Fruit fly (Drosophila melanogaster) S2 (cell line): ENCODE results near the gene CARPB.

ENCODE experiments used
- CG8478 ChIP-seq: fragments of >200 bp; optimal IDR thresholded peaks from 2 replicates; lab custom pipeline; 2018
- CTCF ChIP-seq, 2 experiments: fragments of >200 bp; optimal IDR thresholded peaks; 2 replicates each; lab custom pipeline; 2018

CARPB gene

dm6 chrX:9782923-9783322, at the start of gene CARPB:
TSS of gene CARPB (plus strand) at chrX:9783223.
- no peak for TF ChIP-seq CTCF (optimal IDR thresholded peaks at IDR 0.05; lab: Kevin White, UChicago)
- TF ChIP-seq CG8478 (lab: Kevin White, UChicago) = no peak

DNA sequence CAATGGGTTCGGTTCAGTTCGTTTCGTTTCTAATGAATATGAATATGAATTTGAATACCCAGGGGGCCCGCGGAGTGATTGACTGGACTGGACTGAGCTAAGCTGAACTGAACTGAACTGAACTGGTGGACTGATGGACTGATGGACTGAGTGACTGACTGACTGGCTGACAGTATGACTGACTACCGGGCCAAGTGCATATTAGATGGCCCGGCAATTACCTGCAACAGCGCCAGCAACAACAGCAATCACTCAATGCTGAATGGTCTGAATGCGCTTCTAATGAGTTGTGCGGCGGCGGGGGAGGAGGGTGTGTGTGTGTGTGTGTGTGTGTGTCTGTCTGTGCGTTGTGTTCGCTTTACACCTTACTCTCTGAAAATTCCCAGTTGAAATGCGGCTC, 48.2 kb upstream of the CARPB start:
- no peak for TF ChIP-seq CG8478 (lab: Kevin White, UChicago)
- TF ChIP-seq CTCF (optimal IDR thresholded peaks at IDR 0.05; lab: Kevin White, UChicago) = no peak

DNA sequence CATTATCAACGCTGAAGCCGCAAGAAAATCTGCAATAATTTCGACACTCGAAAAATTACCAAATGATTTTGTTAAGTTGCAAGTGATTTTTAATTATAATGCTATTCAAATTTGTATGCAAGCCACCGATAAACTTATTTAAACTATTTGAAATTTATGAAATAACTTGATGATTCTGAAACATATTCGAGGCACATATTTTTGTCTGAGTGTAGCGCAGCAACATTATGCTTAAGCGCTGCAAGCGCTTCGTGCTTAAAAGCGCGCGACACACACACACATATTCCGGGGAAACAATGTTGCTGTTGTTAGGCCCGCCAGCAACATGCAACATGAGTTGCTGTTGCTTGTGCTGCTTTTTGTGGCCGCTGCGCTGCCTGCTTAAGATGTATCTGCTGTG, 44.5 kb upstream of the CARPB start:
- TF ChIP-seq CG8478 (lab: Kevin White, UChicago) (no peak), CTCF (optimal IDR thresholded peaks at IDR 0.05; lab: Kevin White, UChicago) (no peak)

DNA sequence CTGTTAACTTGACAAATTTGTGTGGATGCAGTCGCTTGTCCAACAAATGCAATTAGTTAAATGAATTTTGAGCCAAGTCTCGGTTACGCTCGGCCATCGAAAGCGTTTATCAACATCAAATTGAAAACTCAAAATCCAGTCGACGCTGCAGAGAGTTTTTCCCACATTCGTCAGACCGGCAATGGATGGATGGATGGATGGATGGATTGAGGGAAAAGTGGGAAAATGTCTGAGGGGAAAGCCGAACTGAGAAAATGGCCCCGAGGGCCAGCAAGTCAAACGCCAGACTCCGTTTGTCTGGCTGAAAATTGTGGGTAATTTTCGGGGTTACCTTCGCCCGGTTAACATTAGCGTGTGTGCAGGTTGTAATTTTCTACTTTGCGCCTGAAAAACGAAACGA, 42.8 kb upstream of the CARPB start:
- TF ChIP-seq CTCF (optimal IDR thresholded peaks at IDR 0.05; lab: Kevin White, UChicago) (no peak), CG8478 (lab: Kevin White, UChicago) (no peak)

- no peak for TF ChIP-seq CTCF (optimal IDR thresholded peaks at IDR 0.05; lab: Kevin White, UChicago)
- no peak for TF ChIP-seq CG8478 (lab: Kevin White, UChicago)
These were observed 40.9 kb upstream of the CARPB start for dm6 chrX:9742084-9742483.

- TF ChIP-seq CG8478 (lab: Kevin White, UChicago) = no peak
- TF ChIP-seq CTCF (optimal IDR thresholded peaks at IDR 0.05; lab: Kevin White, UChicago) = no peak
These were observed 38.9 kb upstream of the CARPB start for dm6 chrX:9744034-9744673.

- TF ChIP-seq CG8478 (lab: Kevin White, UChicago) (no peak), CTCF (optimal IDR thresholded peaks at IDR 0.05; lab: Kevin White, UChicago) (no peak)
These were observed 38.3 kb upstream of the CARPB start for dm6 chrX:9744674-9745246.

DNA sequence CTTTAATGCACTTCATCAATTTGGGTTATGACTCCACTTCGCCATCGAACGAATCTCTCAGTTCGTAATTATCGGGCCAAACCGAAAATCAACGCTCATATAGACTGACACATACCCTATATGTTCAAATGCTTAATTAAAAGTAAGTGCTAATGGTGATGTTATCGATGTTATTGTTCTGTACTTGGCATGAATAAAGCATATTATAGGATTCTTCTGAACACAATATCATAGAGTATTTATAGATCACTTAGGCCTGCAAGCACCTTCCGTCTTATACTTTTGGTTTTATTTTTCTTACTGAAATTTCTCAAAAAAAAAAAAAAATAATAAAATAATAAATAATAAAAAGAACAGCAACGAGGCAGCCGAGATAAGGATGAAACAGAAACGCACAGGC, 35.5 kb upstream of the CARPB start:
- TF ChIP-seq CTCF (optimal IDR thresholded peaks at IDR 0.05; lab: Kevin White, UChicago) (no peak), CG8478 (lab: Kevin White, UChicago) (no peak)

dm6 chrX:9749279-9749678, 33.7 kb upstream of the CARPB start:
- TF ChIP-seq CG8478 (lab: Kevin White, UChicago) (no peak), CTCF (optimal IDR thresholded peaks at IDR 0.05; lab: Kevin White, UChicago) (peak; percentile 70 to 72)

DNA sequence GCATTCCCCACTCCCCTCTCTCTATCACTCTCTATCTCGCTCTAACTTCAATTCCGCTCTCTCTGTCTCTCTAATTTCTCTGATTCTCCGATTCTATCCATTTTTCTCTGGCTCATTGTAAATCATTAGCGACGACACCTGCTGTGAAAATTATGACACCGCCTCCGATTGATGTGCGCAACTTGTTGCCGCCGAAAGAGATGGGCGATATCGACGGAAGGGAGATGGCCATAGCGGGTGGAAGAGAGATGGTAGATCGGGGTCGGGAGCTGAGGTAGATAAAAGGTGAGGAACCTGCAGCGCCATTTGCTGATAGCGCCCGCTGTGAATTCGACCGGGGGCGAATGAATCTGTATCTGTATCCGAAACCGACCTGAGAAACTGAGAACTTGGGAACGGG, 33.3 kb upstream of the CARPB start:
- TF ChIP-seq CTCF (optimal IDR thresholded peaks at IDR 0.05; lab: Kevin White, UChicago) = no peak

- TF ChIP-seq CG8478 (lab: Kevin White, UChicago) = no peak
- no peak for TF ChIP-seq CTCF (optimal IDR thresholded peaks at IDR 0.05; lab: Kevin White, UChicago)
These were observed 31.6 kb upstream of the CARPB start for dm6 chrX:9751443-9751842.

dm6 chrX:9753353-9753752, 29.7 kb upstream of the CARPB start:
- TF ChIP-seq CTCF (optimal IDR thresholded peaks at IDR 0.05; lab: Kevin White, UChicago) = no peak
- no peak for TF ChIP-seq CG8478 (lab: Kevin White, UChicago)

- TF ChIP-seq CG8478 (lab: Kevin White, UChicago) (no peak), CTCF (optimal IDR thresholded peaks at IDR 0.05; lab: Kevin White, UChicago) (no peak)
These were observed 28.5 kb upstream of the CARPB start for dm6 chrX:9754474-9754873.

DNA sequence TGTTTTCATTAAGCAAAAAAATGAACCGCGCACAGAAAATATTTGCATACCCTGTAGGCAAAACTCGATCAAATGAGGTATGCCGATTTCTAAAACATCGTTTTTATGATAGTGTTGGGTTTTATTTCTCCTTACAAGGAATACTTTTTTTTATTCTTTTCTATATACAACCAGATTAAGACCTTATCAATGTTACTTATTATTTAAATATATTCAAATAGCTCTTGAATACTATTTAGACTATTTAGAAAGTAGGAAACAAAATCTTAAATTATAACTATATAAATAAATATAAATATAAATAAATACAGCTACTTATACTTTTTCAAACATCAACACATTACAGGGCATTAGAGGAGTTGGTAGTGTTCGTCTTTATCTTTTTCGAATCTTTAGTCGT, 25.0 kb upstream of the CARPB start:
- TF ChIP-seq CG8478 (lab: Kevin White, UChicago) (no peak), CTCF (optimal IDR thresholded peaks at IDR 0.05; lab: Kevin White, UChicago) (no peak)

DNA sequence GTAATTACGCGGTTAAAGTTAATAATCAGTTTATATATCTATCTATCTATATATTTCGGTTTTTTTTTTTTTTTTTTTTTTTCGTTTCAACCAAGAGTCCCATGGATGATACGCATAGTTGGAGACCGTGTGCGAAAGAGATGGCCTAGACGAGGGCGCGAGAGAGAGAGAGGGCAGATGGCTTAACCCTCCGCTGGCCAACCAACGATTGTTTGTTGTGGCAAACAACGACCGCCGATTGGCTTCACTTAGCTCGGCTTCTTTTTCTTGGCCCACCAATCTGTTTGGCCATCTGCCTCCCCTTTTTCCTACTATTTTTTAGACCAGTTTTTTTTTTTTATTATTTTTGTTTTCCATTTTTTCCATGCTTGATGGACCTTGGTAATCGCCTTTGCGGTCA, 17.5 kb upstream of the CARPB start:
- TF ChIP-seq CG8478 (lab: Kevin White, UChicago) (no peak), CTCF (optimal IDR thresholded peaks at IDR 0.05; lab: Kevin White, UChicago) (no peak)

DNA sequence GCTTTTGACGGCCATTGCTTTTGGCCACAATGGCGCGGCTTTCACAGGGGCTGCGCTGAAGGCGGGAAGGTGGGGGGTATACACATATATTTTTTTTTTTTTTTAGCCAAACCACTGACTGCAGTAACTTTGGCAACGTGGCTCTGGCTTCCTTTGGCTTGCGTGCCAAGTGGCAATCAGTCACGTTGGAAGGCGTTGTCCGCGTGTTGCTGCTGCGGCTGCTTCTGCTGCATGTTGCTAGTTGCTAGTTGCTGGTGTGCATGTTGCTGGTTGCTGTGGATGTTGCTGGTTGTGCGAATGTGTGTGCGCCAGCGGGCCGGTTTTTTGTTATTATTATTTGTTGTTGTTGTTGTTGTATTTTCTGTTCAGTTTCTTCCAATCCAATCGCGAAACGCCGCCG, 11.9 kb upstream of the CARPB start:
- TF ChIP-seq CG8478 (lab: Kevin White, UChicago) = no peak
- no peak for TF ChIP-seq CTCF (optimal IDR thresholded peaks at IDR 0.05; lab: Kevin White, UChicago)
